Worm (Caenorhabditis elegans) whole organism, mixed stage, embryonic: ENCODE results near the gene lact-3.

ENCODE experiments used
- M03D4.4 ChIP-seq: sonication (generic microtip); optimal IDR thresholded peaks from 2 replicates; lab custom pipeline; 2017; ENCODE audit warnings: mild to moderate bottlenecking, missing genetic modification characterization, missing compliant biosample characterization
- elt-3 ChIP-seq: fragments of 150-350 bp; optimal IDR thresholded peaks from 2 replicates; lab custom pipeline; 2014; ENCODE audit warnings: missing biosample characterization, missing genetic modification characterization
- nhr-28 ChIP-seq: fragments of 150-350 bp; optimal IDR thresholded peaks from 2 replicates; lab custom pipeline; 2014; ENCODE audit warnings: missing biosample characterization, missing genetic modification characterization
- sem-2 ChIP-seq: fragments of 200-800 bp; sonication (Bioruptor generic); optimal IDR thresholded peaks from 2 replicates; lab custom pipeline; 2018; ENCODE audit warnings: mild to moderate bottlenecking, missing genetic modification characterization, missing compliant biosample characterization
- unc-39 ChIP-seq: fragments of 150-350 bp; optimal IDR thresholded peaks from 2 replicates; lab custom pipeline; 2014; ENCODE audit warnings: missing biosample characterization, missing genetic modification characterization

- TF ChIP-seq unc-39 (tag; lab: Kevin White, UChicago): no peak
- no peak for TF ChIP-seq M03D4.4
- no peak for TF ChIP-seq sem-2 (GFP tag; lab: Kevin White, UChicago)
- TF ChIP-seq elt-3 (tag; lab: Kevin White, UChicago): no peak
- TF ChIP-seq nhr-28 (tag; lab: Kevin White, UChicago): no peak
Measured at ce11 chrII:10704575-10705170, 47.2 kb upstream of the lact-3 start, which contains the start of gene col-39.
